Fruit fly (Drosophila melanogaster) whole organism, embryonic: ENCODE measurements around the gene CG31278.
A peak's percentile ranks its signal among the peaks of the same experiment; 100 is the strongest.

Experiments used
- Awh ChIP-seq: fragments of 200-800 bp; sonication (Bioruptor generic); IDR thresholded peaks from 2 replicates; pipeline ENCODE4, ENCODE4 v1.3.6; 2022; ENCODE audit warnings: missing biosample characterization, missing genetic modification characterization
- CG11456 ChIP-seq: fragments of 200-800 bp; sonication (Bioruptor generic); IDR thresholded peaks from 3 replicates; pipeline ENCODE4 v1.3.6; 2022; ENCODE audit warnings: missing biosample characterization, missing genetic modification characterization
- CG11696 ChIP-seq: fragments of 200-800 bp; sonication (Bioruptor generic); IDR thresholded peaks from 2 replicates; pipeline ENCODE4 v1.3.6; 2022; ENCODE audit warnings: missing biosample characterization, missing genetic modification characterization
- CG12744 ChIP-seq: fragments of 200-800 bp; sonication (Bioruptor generic); optimal IDR thresholded peaks from 2 replicates; lab custom pipeline; 2016; ENCODE audit warnings: missing biosample characterization, missing genetic modification characterization
- CG13296 ChIP-seq: fragments of 200-800 bp; sonication (Bioruptor generic); optimal IDR thresholded peaks from 3 replicates; lab custom pipeline; 2018; ENCODE audit warnings: missing biosample characterization, mild to moderate bottlenecking, missing genetic modification characterization
- CG14441 ChIP-seq: fragments of 200-800 bp; sonication (Bioruptor generic); IDR thresholded peaks from 2 replicates; pipeline ENCODE4 v1.3.6; 2022; ENCODE audit warnings: missing biosample characterization, missing genetic modification characterization
- CG15269 ChIP-seq: fragments of 200-800 bp; sonication (Bioruptor generic); optimal IDR thresholded peaks from 2 replicates; lab custom pipeline; 2018; ENCODE audit warnings: missing biosample characterization, mild to moderate bottlenecking, missing genetic modification characterization, moderate library complexity
- CG17361 ChIP-seq: fragments of 200-800 bp; sonication (Bioruptor generic); IDR thresholded peaks from 3 replicates; pipeline ENCODE4 v1.3.6; 2022; ENCODE audit warnings: missing biosample characterization, missing genetic modification characterization
- CG2116 ChIP-seq: fragments of 200-800 bp; sonication (Bioruptor generic); optimal IDR thresholded peaks from 3 replicates; lab custom pipeline; 2018; ENCODE audit warnings: missing biosample characterization, mild to moderate bottlenecking, missing genetic modification characterization
- CG2202 ChIP-seq: fragments of 200-800 bp; sonication (Bioruptor generic); optimal IDR thresholded peaks from 2 replicates; lab custom pipeline; 2018; ENCODE audit warnings: missing biosample characterization, mild to moderate bottlenecking, missing genetic modification characterization
- CG3163 ChIP-seq: fragments of 200-800 bp; sonication (Bioruptor generic); optimal IDR thresholded peaks from 3 replicates; lab custom pipeline; 2016; ENCODE audit warnings: missing biosample characterization, missing genetic modification characterization
- CG4282 ChIP-seq: fragments of 200-800 bp; sonication (Bioruptor generic); optimal IDR thresholded peaks from 2 replicates; lab custom pipeline; 2016; ENCODE audit warnings: missing biosample characterization, missing genetic modification characterization
- CG43689 ChIP-seq: fragments of 200-800 bp; sonication (Bioruptor generic); IDR thresholded peaks from 2 replicates; pipeline ENCODE4 v1.3.6; 2022; ENCODE audit warnings: missing biosample characterization, missing genetic modification characterization
- CG4730 ChIP-seq: fragments of 200-800 bp; sonication (Bioruptor generic); IDR thresholded peaks from 2 replicates; pipeline ENCODE4 v1.3.6; 2022; ENCODE audit warnings: missing biosample characterization, missing genetic modification characterization
- CG5245 ChIP-seq: fragments of 200-800 bp; sonication (Bioruptor generic); optimal IDR thresholded peaks from 3 replicates; lab custom pipeline; 2016; ENCODE audit warnings: missing biosample characterization, missing genetic modification characterization
- CG6689 ChIP-seq: fragments of 200-800 bp; sonication (Bioruptor generic); IDR thresholded peaks from 2 replicates; pipeline ENCODE4 v1.3.6; 2022; ENCODE audit warnings: missing biosample characterization, missing genetic modification characterization
- CG6854 ChIP-seq: fragments of 200-800 bp; sonication (Bioruptor generic); optimal IDR thresholded peaks from 3 replicates; lab custom pipeline; 2017; ENCODE audit warnings: missing biosample characterization, mild to moderate bottlenecking, missing genetic modification characterization
- CG7372 ChIP-seq: fragments of 200-800 bp; sonication (Bioruptor generic); IDR thresholded peaks from 2 replicates; pipeline ENCODE4 v1.3.6; 2022; ENCODE audit warnings: missing biosample characterization, missing genetic modification characterization
- CG8089 ChIP-seq: fragments of 200-800 bp; sonication (Bioruptor generic); optimal IDR thresholded peaks from 3 replicates; lab custom pipeline; 2016; ENCODE audit warnings: missing biosample characterization, missing genetic modification characterization
- CkIIα-i1 ChIP-seq: fragments of 200-800 bp; sonication (Bioruptor generic); IDR thresholded peaks from 2 replicates; pipeline ENCODE4 v1.3.6; 2022; ENCODE audit warnings: missing biosample characterization, missing genetic modification characterization
- Eip74EF ChIP-seq, 2 experiments: fragments of 200-800 bp in 1 of 2; fragments of >200 bp in 1 of 2; sonication (Bioruptor generic) in 1 of 2; optimal IDR thresholded peaks; 2 replicates each; lab custom pipeline; 2017 to 2019; ENCODE audit warnings: missing biosample characterization in 2 of 2, missing genetic modification characterization in 2 of 2, mild to moderate bottlenecking in 1 of 2, moderate library complexity in 1 of 2
- Elba2 ChIP-seq: fragments of 200-800 bp; sonication (Bioruptor generic); optimal IDR thresholded peaks from 3 replicates; lab custom pipeline; 2016; ENCODE audit warnings: missing biosample characterization, missing genetic modification characterization
- Hr3 ChIP-seq: fragments of 200-800 bp; sonication (Bioruptor generic); optimal IDR thresholded peaks from 3 replicates; lab custom pipeline; 2016; ENCODE audit warnings: missing biosample characterization, missing genetic modification characterization
- Hr51 ChIP-seq, 2 experiments: fragments of 200-800 bp; sonication (Bioruptor generic); optimal IDR thresholded peaks; 2 replicates in 1 of 2; 3 replicates in 1 of 2; lab custom pipeline; 2016 to 2018; ENCODE audit warnings: missing biosample characterization in 2 of 2, missing genetic modification characterization in 2 of 2, mild to moderate bottlenecking in 1 of 2, moderate library complexity in 1 of 2
- MESR4 ChIP-seq: fragments of 200-800 bp; sonication (Bioruptor generic); optimal IDR thresholded peaks from 2 replicates; lab custom pipeline; 2018; ENCODE audit warnings: missing biosample characterization, mild to moderate bottlenecking, missing genetic modification characterization, moderate library complexity
- MTF-1 ChIP-seq: fragments of 200-800 bp; sonication (Bioruptor generic); optimal IDR thresholded peaks from 2 replicates; lab custom pipeline; 2018; ENCODE audit warnings: missing biosample characterization, mild to moderate bottlenecking, missing genetic modification characterization, borderline replicate concordance
- Mad ChIP-seq: fragments of 200-800 bp; sonication (Bioruptor generic); optimal IDR thresholded peaks from 2 replicates; lab custom pipeline; 2016; ENCODE audit warnings: missing biosample characterization, missing genetic modification characterization
- Max ChIP-seq: fragments of 200-800 bp; sonication (Bioruptor generic); optimal IDR thresholded peaks from 2 replicates; lab custom pipeline; 2016; ENCODE audit warnings: missing biosample characterization, mild to moderate bottlenecking, missing genetic modification characterization
- Med ChIP-seq: fragments of 200-800 bp; sonication (Bioruptor generic); peaks from one replicate; lab custom pipeline; 2016; ENCODE audit warnings: missing biosample characterization, missing genetic modification characterization, mild to moderate bottlenecking, inconsistent platforms, moderate library complexity
- Oli ChIP-seq: fragments of 200-800 bp; sonication (Bioruptor generic); optimal IDR thresholded peaks from 2 replicates; lab custom pipeline; 2018; ENCODE audit warnings: missing biosample characterization, mild to moderate bottlenecking, missing genetic modification characterization, moderate library complexity
- Poxn ChIP-seq: fragments of 200-800 bp; sonication (Bioruptor generic); IDR thresholded peaks from 2 replicates; pipeline ENCODE4 v1.3.6; 2022; ENCODE audit warnings: missing biosample characterization, missing genetic modification characterization
- aop ChIP-seq: fragments of 200-800 bp; sonication (Bioruptor generic); IDR thresholded peaks from 2 replicates; pipeline ENCODE4 v1.3.6; 2022; ENCODE audit warnings: missing biosample characterization, missing genetic modification characterization
- az2 ChIP-seq: fragments of 200-800 bp; sonication (Bioruptor generic); optimal IDR thresholded peaks from 3 replicates; lab custom pipeline; 2016; ENCODE audit warnings: missing biosample characterization, missing genetic modification characterization
- bigmax ChIP-seq: fragments of 200-800 bp; sonication (Bioruptor generic); optimal IDR thresholded peaks from 2 replicates; lab custom pipeline; 2018; ENCODE audit warnings: missing biosample characterization, mild to moderate bottlenecking, missing genetic modification characterization
- cato ChIP-seq: fragments of 200-800 bp; sonication (Bioruptor generic); optimal IDR thresholded peaks from 2 replicates; lab custom pipeline; 2016; ENCODE audit warnings: missing biosample characterization, missing genetic modification characterization, borderline replicate concordance
- chm ChIP-seq: fragments of 200-800 bp; sonication (Bioruptor generic); IDR thresholded peaks from 2 replicates; pipeline ENCODE4 v1.3.6; 2022; ENCODE audit warnings: missing biosample characterization, missing genetic modification characterization
- chn ChIP-seq: fragments of 200-800 bp; sonication (Bioruptor generic); optimal IDR thresholded peaks from 2 replicates; lab custom pipeline; 2016; ENCODE audit warnings: missing biosample characterization, missing genetic modification characterization
- crc ChIP-seq: fragments of 200-800 bp; sonication (Bioruptor generic); optimal IDR thresholded peaks from 2 replicates; lab custom pipeline; 2016; ENCODE audit warnings: missing biosample characterization, missing genetic modification characterization
- disco-r ChIP-seq: fragments of 200-800 bp; sonication (Bioruptor generic); optimal IDR thresholded peaks from 2 replicates; lab custom pipeline; 2016; ENCODE audit warnings: missing biosample characterization, missing genetic modification characterization
- dmrt11E ChIP-seq: fragments of 200-800 bp; sonication (Bioruptor generic); optimal IDR thresholded peaks from 3 replicates; lab custom pipeline; 2018; ENCODE audit warnings: missing biosample characterization, mild to moderate bottlenecking, missing genetic modification characterization, moderate library complexity
- insv ChIP-seq, 2 experiments: fragments of 200-800 bp; sonication (Bioruptor generic); optimal IDR thresholded peaks; 3 replicates each; lab custom pipeline; 2016 to 2018; ENCODE audit warnings: missing biosample characterization in 2 of 2, missing genetic modification characterization in 2 of 2
- lmd ChIP-seq: fragments of 200-800 bp; sonication (Bioruptor generic); IDR thresholded peaks from 2 replicates; pipeline ENCODE4 v1.3.6; 2022; ENCODE audit warnings: missing biosample characterization, missing genetic modification characterization
- luna ChIP-seq: fragments of 200-800 bp; sonication (Bioruptor generic); optimal IDR thresholded peaks from 2 replicates; lab custom pipeline; 2016; ENCODE audit warnings: missing biosample characterization, missing genetic modification characterization
- mam ChIP-seq: fragments of 200-800 bp; sonication (Bioruptor generic); optimal IDR thresholded peaks from 3 replicates; lab custom pipeline; 2016; ENCODE audit warnings: missing biosample characterization, missing genetic modification characterization
- nmo ChIP-seq: fragments of 200-800 bp; sonication (Bioruptor generic); optimal IDR thresholded peaks from 2 replicates; lab custom pipeline; 2018; ENCODE audit warnings: missing biosample characterization, mild to moderate bottlenecking, missing genetic modification characterization, moderate library complexity
- onecut ChIP-seq: fragments of 200-800 bp; sonication (Bioruptor generic); IDR thresholded peaks from 2 replicates; pipeline ENCODE4 v1.3.6; 2022; ENCODE audit warnings: missing biosample characterization, missing genetic modification characterization
- run ChIP-seq: fragments of 200-800 bp; sonication (Bioruptor generic); optimal IDR thresholded peaks from 3 replicates; lab custom pipeline; 2018; ENCODE audit warnings: missing biosample characterization, mild to moderate bottlenecking, missing genetic modification characterization
- sd ChIP-seq: fragments of 200-800 bp; sonication (Bioruptor generic); optimal IDR thresholded peaks from 3 replicates; lab custom pipeline; 2018; ENCODE audit warnings: missing biosample characterization, mild to moderate bottlenecking, missing genetic modification characterization, moderate library complexity
- seq ChIP-seq: fragments of 200-800 bp; sonication (Bioruptor generic); IDR thresholded peaks from 2 replicates; pipeline ENCODE4 v1.3.6; 2022; ENCODE audit warnings: missing biosample characterization, missing genetic modification characterization
- stc ChIP-seq: fragments of 200-800 bp; sonication (Bioruptor generic); IDR thresholded peaks from 2 replicates; pipeline ENCODE4 v1.3.6; 2022; ENCODE audit warnings: missing biosample characterization, missing genetic modification characterization
- tna ChIP-seq: fragments of 200-800 bp; sonication (Bioruptor generic); IDR thresholded peaks from 2 replicates; pipeline ENCODE4 v1.3.6; 2022; ENCODE audit warnings: missing biosample characterization, missing genetic modification characterization; ENCODE audit not compliant: partially characterized antibody

CG31278 gene

dm6 chr3R:10677245-10677902 is 30.8 kb downstream of the CG31278 start, which contains the start of gene CG6465 (continued):
- no peak for TF ChIP-seq Hr51 (GFP tag; optimal IDR thresholded peaks at IDR 0.05; lab: Kevin White, UChicago)
- TF ChIP-seq Med (GFP tag; lab: Kevin White, UChicago) = peak; percentile 88
- peak; percentile 4 for TF ChIP-seq dmrt11E (tag; lab: Kevin White, UChicago)
- TF ChIP-seq stc (GFP tag; lab: Robert Waterston, UW) = no peak
- no peak for TF ChIP-seq Elba2 (GFP tag; lab: Kevin White, UChicago)
- no peak; the same call in 1 of the 2 replicates for TF ChIP-seq chm
- TF ChIP-seq sd (tag; lab: Kevin White, UChicago) = peak; percentile 9
- TF ChIP-seq MTF-1 (GFP tag; lab: Kevin White, UChicago) = no peak
- TF ChIP-seq CkIIα-i1 (GFP tag; lab: Robert Waterston, UW) = no peak
- 0 out of 2 replicates have a peak, but pooled peaks have one; percentile 19 for TF ChIP-seq CG6689
- no peak for TF ChIP-seq Mad (GFP tag; lab: Kevin White, UChicago)
- no peak for TF ChIP-seq Awh (GFP tag; lab: Robert Waterston, UW)
- TF ChIP-seq cato (GFP tag; lab: Kevin White, UChicago) = no peak
- TF ChIP-seq CG2202 = no peak
- no peak for TF ChIP-seq CG43689 (GFP tag; lab: Robert Waterston, UW)
- no peak for TF ChIP-seq CG12744 (GFP tag; lab: Kevin White, UChicago)
- TF ChIP-seq Poxn (GFP tag; lab: Robert Waterston, UW) = no peak
- no peak for TF ChIP-seq seq (GFP tag; lab: Robert Waterston, UW)
- no peak for TF ChIP-seq az2 (GFP tag; lab: Kevin White, UChicago)
- TF ChIP-seq tna (GFP tag; lab: Robert Waterston, UW) = no peak
- TF ChIP-seq Eip74EF (GFP tag; optimal IDR thresholded peaks at IDR 0.05; lab: Kevin White, UChicago) = peak; percentile 24 to 87
- TF ChIP-seq CG15269 = no peak
- TF ChIP-seq run (tag; lab: Kevin White, UChicago) = no peak
- TF ChIP-seq luna (GFP tag; lab: Kevin White, UChicago) = no peak
- no peak for TF ChIP-seq onecut (GFP tag; lab: Robert Waterston, UW)
- TF ChIP-seq CG4282 (GFP tag; lab: Kevin White, UChicago) = peak; percentile 29
- TF ChIP-seq CG7372 = 0 out of 2 replicates have a peak, but pooled peaks have one; percentile 6
- TF ChIP-seq CG8089 (GFP tag; lab: Kevin White, UChicago) = no peak
- TF ChIP-seq Oli (tag; lab: Kevin White, UChicago) = no peak
- no peak for TF ChIP-seq CG11456
- peak; percentile 9 for TF ChIP-seq CG13296 (GFP tag; lab: Kevin White, UChicago)
- TF ChIP-seq Hr3 (GFP tag; lab: Kevin White, UChicago) = no peak
- TF ChIP-seq aop (GFP tag; lab: Robert Waterston, UW) = no peak
- TF ChIP-seq disco-r (GFP tag; lab: Kevin White, UChicago) = no peak
- TF ChIP-seq nmo (GFP tag; lab: Kevin White, UChicago) = peak; percentile 35
- TF ChIP-seq insv (GFP tag; optimal IDR thresholded peaks at IDR 0.05; lab: Kevin White, UChicago) = peak in 1 of 2 experiments; percentile 23
- no peak for TF ChIP-seq CG6854 (GFP tag; lab: Kevin White, UChicago)
- no peak for TF ChIP-seq CG11696
- TF ChIP-seq bigmax = no peak
- TF ChIP-seq MESR4 (GFP tag; lab: Kevin White, UChicago) = no peak
- no peak for TF ChIP-seq chn (GFP tag; lab: Kevin White, UChicago)
- no peak for TF ChIP-seq Max (GFP tag; lab: Kevin White, UChicago)
- no peak for TF ChIP-seq CG5245 (GFP tag; lab: Kevin White, UChicago)
- TF ChIP-seq CG14441 = no peak
- TF ChIP-seq CG2116 (GFP tag; lab: Kevin White, UChicago) = no peak
- no peak for TF ChIP-seq CG4730 (GFP tag; lab: Robert Waterston, UW)
- peak; percentile 17; the same call in 1 of the 2 replicates for TF ChIP-seq lmd (GFP tag; lab: Robert Waterston, UW)
- TF ChIP-seq CG17361 (GFP tag; lab: Robert Waterston, UW) = peak; percentile 39; the same call in 1 of the 3 replicates
- no peak for TF ChIP-seq mam (GFP tag; lab: Kevin White, UChicago)
- TF ChIP-seq CG3163 (GFP tag; lab: Kevin White, UChicago) = peak; percentile 8
- peak; percentile 4 for TF ChIP-seq crc (GFP tag; lab: Kevin White, UChicago)
